Worm (Caenorhabditis elegans) whole organism, mixed stage, embryonic: ENCODE data around the gene gly-14.
"Not testable (repeated sequence)": the region's sequence is repeated elsewhere in the genome, so short reads cannot be mapped to it uniquely, and the experiment has no call there.

ENCODE experiments used
- M03D4.4 ChIP-seq: sonication (generic microtip); optimal IDR thresholded peaks from 2 replicates; lab custom pipeline; 2017; ENCODE audit warnings: mild to moderate bottlenecking, missing genetic modification characterization, missing compliant biosample characterization
- bed-3 ChIP-seq: fragments of 200-800 bp; sonication (Bioruptor generic); optimal IDR thresholded peaks from 3 replicates; lab custom pipeline; 2018; ENCODE audit warnings: mild to moderate bottlenecking, missing genetic modification characterization, moderate library complexity, missing compliant biosample characterization
- blmp-1 ChIP-seq: fragments of 150-350 bp; optimal IDR thresholded peaks from 2 replicates; lab custom pipeline; 2014; ENCODE audit warnings: missing biosample characterization, missing genetic modification characterization
- ceh-39 ChIP-seq: fragments of 150-350 bp; optimal IDR thresholded peaks from 2 replicates; lab custom pipeline; 2014; ENCODE audit warnings: missing biosample characterization, missing genetic modification characterization
- ceh-43 ChIP-seq: fragments of 200-800 bp; sonication (Bioruptor generic); optimal IDR thresholded peaks from 2 replicates; lab custom pipeline; 2018; ENCODE audit warnings: mild to moderate bottlenecking, missing genetic modification characterization, moderate library complexity, missing compliant biosample characterization
- ceh-83 ChIP-seq: fragments of 200-800 bp; sonication (Bioruptor generic); optimal IDR thresholded peaks from 2 replicates; lab custom pipeline; 2018; ENCODE audit warnings: mild to moderate bottlenecking, missing genetic modification characterization, missing compliant biosample characterization
- ces-1 ChIP-seq: fragments of 150-350 bp; optimal IDR thresholded peaks from 2 replicates; lab custom pipeline; 2014; ENCODE audit warnings: missing biosample characterization, missing genetic modification reagents, missing genetic modification characterization
- cnd-1 ChIP-seq: fragments of 200-800 bp; sonication (Bioruptor generic); optimal IDR thresholded peaks from 2 replicates; lab custom pipeline; 2018; ENCODE audit warnings: mild to moderate bottlenecking, missing genetic modification characterization, missing compliant biosample characterization
- drap-1 ChIP-seq: fragments of 200-800 bp; sonication (Bioruptor generic); optimal IDR thresholded peaks from 3 replicates; lab custom pipeline; 2018; ENCODE audit warnings: mild to moderate bottlenecking, missing genetic modification characterization, missing compliant biosample characterization
- elt-1 ChIP-seq: sonication (generic microtip); optimal IDR thresholded peaks from 2 replicates; lab custom pipeline; 2017; ENCODE audit warnings: missing genetic modification characterization, mild to moderate bottlenecking, missing compliant biosample characterization, antibody characterized with exemption, moderate library complexity, borderline replicate concordance; ENCODE audit not compliant: insufficient read depth
- elt-3 ChIP-seq: fragments of 150-350 bp; optimal IDR thresholded peaks from 2 replicates; lab custom pipeline; 2014; ENCODE audit warnings: missing biosample characterization, missing genetic modification characterization
- flh-1 ChIP-seq: fragments of 200-800 bp; sonication (Bioruptor generic); optimal IDR thresholded peaks from 2 replicates; lab custom pipeline; 2018; ENCODE audit warnings: mild to moderate bottlenecking, missing genetic modification characterization, moderate library complexity, missing compliant biosample characterization
- ham-2 ChIP-seq: fragments of 200-800 bp; sonication (Bioruptor generic); optimal IDR thresholded peaks from 2 replicates; lab custom pipeline; 2018; ENCODE audit warnings: mild to moderate bottlenecking, missing genetic modification characterization, missing compliant biosample characterization
- hlh-1 ChIP-seq: fragments of 150-350 bp; optimal IDR thresholded peaks from 2 replicates; lab custom pipeline; 2014; ENCODE audit warnings: missing biosample characterization, missing genetic modification reagents, missing genetic modification characterization
- lin-13 ChIP-seq: fragments of 150-350 bp; optimal IDR thresholded peaks from 2 replicates; lab custom pipeline; 2014; ENCODE audit warnings: missing biosample characterization, missing genetic modification characterization
- lin-32 ChIP-seq: fragments of 200-800 bp; sonication (Bioruptor generic); optimal IDR thresholded peaks from 2 replicates; lab custom pipeline; 2018; ENCODE audit warnings: mild to moderate bottlenecking, missing genetic modification characterization, missing compliant biosample characterization
- lsy-2 ChIP-seq: fragments of 150-350 bp; optimal IDR thresholded peaks from 2 replicates; lab custom pipeline; 2014; ENCODE audit warnings: missing biosample characterization, missing genetic modification characterization
- mep-1 ChIP-seq: fragments of 150-350 bp; optimal IDR thresholded peaks from 2 replicates; lab custom pipeline; 2017; ENCODE audit warnings: missing biosample characterization, missing genetic modification reagents, missing genetic modification characterization, inconsistent platforms
- mls-2 ChIP-seq: sonication (generic microtip); optimal IDR thresholded peaks from 2 replicates; lab custom pipeline; 2016; ENCODE audit warnings: mild to moderate bottlenecking, missing genetic modification characterization, moderate library complexity, missing compliant biosample characterization
- nhr-2 ChIP-seq: fragments of 150-350 bp; optimal IDR thresholded peaks from 2 replicates; lab custom pipeline; 2014; ENCODE audit warnings: missing biosample characterization, missing genetic modification characterization
- nhr-237 ChIP-seq: fragments of 150-350 bp; optimal IDR thresholded peaks from 2 replicates; lab custom pipeline; 2014; ENCODE audit warnings: missing biosample characterization, missing genetic modification characterization
- nhr-28 ChIP-seq: fragments of 150-350 bp; optimal IDR thresholded peaks from 2 replicates; lab custom pipeline; 2014; ENCODE audit warnings: missing biosample characterization, missing genetic modification characterization
- nhr-76 ChIP-seq: sonication (generic microtip); optimal IDR thresholded peaks from 2 replicates; lab custom pipeline; 2017; ENCODE audit warnings: missing biosample characterization, missing genetic modification characterization
- pha-4 ChIP-seq: fragments of 150-350 bp; optimal IDR thresholded peaks from 2 replicates; lab custom pipeline; 2018; ENCODE audit warnings: missing biosample characterization, missing genetic modification reagents, missing genetic modification characterization
- sem-2 ChIP-seq: fragments of 200-800 bp; sonication (Bioruptor generic); optimal IDR thresholded peaks from 2 replicates; lab custom pipeline; 2018; ENCODE audit warnings: mild to moderate bottlenecking, missing genetic modification characterization, missing compliant biosample characterization
- snpc-4 ChIP-seq: fragments of 150-350 bp; optimal IDR thresholded peaks from 2 replicates; lab custom pipeline; 2014; ENCODE audit warnings: missing biosample characterization, missing genetic modification characterization
- sptf-1 ChIP-seq: sonication (generic microtip); optimal IDR thresholded peaks from 2 replicates; lab custom pipeline; 2017; ENCODE audit warnings: mild to moderate bottlenecking, missing genetic modification characterization, moderate library complexity, missing compliant biosample characterization
- tbx-8 ChIP-seq: fragments of 200-800 bp; sonication (Bioruptor generic); optimal IDR thresholded peaks from 2 replicates; lab custom pipeline; 2018; ENCODE audit warnings: mild to moderate bottlenecking, missing genetic modification characterization, moderate library complexity, missing compliant biosample characterization
- unc-120 ChIP-seq: sonication (generic microtip); optimal IDR thresholded peaks from 2 replicates; lab custom pipeline; 2017; ENCODE audit warnings: missing genetic modification characterization, missing compliant biosample characterization; ENCODE audit not compliant: poor library complexity, severe bottlenecking
- unc-39 ChIP-seq: fragments of 150-350 bp; optimal IDR thresholded peaks from 2 replicates; lab custom pipeline; 2014; ENCODE audit warnings: missing biosample characterization, missing genetic modification characterization
- unc-62 ChIP-seq: fragments of 150-350 bp; optimal IDR thresholded peaks from 2 replicates; lab custom pipeline; 2014; ENCODE audit warnings: missing biosample characterization, missing genetic modification reagents, missing genetic modification characterization
- zip-8 ChIP-seq: fragments of 150-350 bp; optimal IDR thresholded peaks from 2 replicates; lab custom pipeline; 2014; ENCODE audit warnings: missing biosample characterization, missing genetic modification characterization
- ztf-11 ChIP-seq: fragments of 150-350 bp; optimal IDR thresholded peaks from 2 replicates; lab custom pipeline; 2014; ENCODE audit warnings: missing biosample characterization, missing genetic modification characterization

The gly-14 gene

ce11 chrIII:3456226-3456625 is 36.8 kb downstream of the gly-14 start:
- no peak for TF ChIP-seq ceh-43 (GFP tag; lab: Kevin White, UChicago)
- peak; percentile 55 for TF ChIP-seq ztf-11
- TF ChIP-seq ceh-39 (tag; lab: Kevin White, UChicago) = peak; percentile 90
- peak; percentile 75 for TF ChIP-seq sptf-1 (tag; lab: Kevin White, UChicago)
- peak; percentile 98 for TF ChIP-seq lsy-2
- no peak for TF ChIP-seq nhr-76 (tag; lab: Kevin White, UChicago)
- TF ChIP-seq ces-1 (GFP tag; lab: Kevin White, UChicago) = peak; percentile 88
- no peak for TF ChIP-seq zip-8 (tag; lab: Kevin White, UChicago)
- TF ChIP-seq tbx-8 (GFP tag; lab: Kevin White, UChicago) = peak; percentile 68
- peak; percentile 97 for TF ChIP-seq nhr-237 (tag; lab: Kevin White, UChicago)
- TF ChIP-seq cnd-1 (tag; lab: Kevin White, UChicago) = peak; percentile 6
- peak; percentile 92 for TF ChIP-seq lin-13 (tag; lab: Kevin White, UChicago)
- no peak for TF ChIP-seq snpc-4 (tag; lab: Kevin White, UChicago)
- peak; percentile 98 for TF ChIP-seq mep-1 (tag; lab: Kevin White, UChicago)
- peak; percentile 30 for TF ChIP-seq unc-120
- peak; percentile 65 for TF ChIP-seq pha-4 (tag; lab: Kevin White, UChicago)
- TF ChIP-seq elt-3 (tag; lab: Kevin White, UChicago) = peak; percentile 57
- no peak for TF ChIP-seq unc-62 (GFP tag; lab: Kevin White, UChicago)
- TF ChIP-seq hlh-1 (tag; lab: Kevin White, UChicago) = peak; percentile 37
- TF ChIP-seq sem-2 (GFP tag; lab: Kevin White, UChicago) = no peak
- TF ChIP-seq nhr-2 (tag; lab: Kevin White, UChicago) = peak; percentile 42
- TF ChIP-seq lin-32 (GFP tag; lab: Kevin White, UChicago) = no peak
- peak; percentile 57 for TF ChIP-seq drap-1
- no peak for TF ChIP-seq bed-3 (GFP tag; lab: Kevin White, UChicago)

ce11 chrIII:3454045-3454444 is 39.0 kb downstream of the gly-14 start, which contains the start of gene C34C12.1:
TSS of gene C34C12.1 (plus strand) at chrIII:3454345.
- not testable (repeated sequence) for TF ChIP-seq pha-4 (tag; lab: Kevin White, UChicago); sptf-1 (tag; lab: Kevin White, UChicago); unc-120

- TF ChIP-seq ceh-39 (tag; lab: Kevin White, UChicago); unc-39; blmp-1 (tag; lab: Kevin White, UChicago): not testable (repeated sequence)
Measured at ce11 chrIII:3453486-3453885, 39.6 kb downstream of the gly-14 start, which contains the start of gene C34C12.2. TSS of gene C34C12.2 (plus strand) at chrIII:3453786.

- TF ChIP-seq mls-2 (tag; lab: Kevin White, UChicago) = no peak
- TF ChIP-seq elt-1 (tag; lab: Kevin White, UChicago) = no peak
- TF ChIP-seq snpc-4 (tag; lab: Kevin White, UChicago) = no peak
- TF ChIP-seq unc-39 = no peak
- no peak for TF ChIP-seq ceh-39 (tag; lab: Kevin White, UChicago)
- no peak for TF ChIP-seq nhr-237 (tag; lab: Kevin White, UChicago)
- TF ChIP-seq ces-1 (GFP tag; lab: Kevin White, UChicago) = no peak
- no peak for TF ChIP-seq cnd-1 (tag; lab: Kevin White, UChicago)
- no peak for TF ChIP-seq nhr-28 (tag; lab: Kevin White, UChicago)
- TF ChIP-seq ztf-11 = no peak
- TF ChIP-seq ham-2 (GFP tag; lab: Kevin White, UChicago) = no peak
Measured at ce11 chrIII:3452563-3453210, 40.4 kb downstream of the gly-14 start, which contains the start of the genes K01A11.3 and C34C12.12. TSS of gene K01A11.3 (minus strand) at chrIII:3452613. TSS of gene C34C12.12 (plus strand) at chrIII:3453194.

- TF ChIP-seq sptf-1 (tag; lab: Kevin White, UChicago) (no peak), nhr-28 (tag; lab: Kevin White, UChicago) (no peak), lin-32 (GFP tag; lab: Kevin White, UChicago) (no peak), flh-1 (no peak), M03D4.4 (tag; lab: Kevin White, UChicago) (no peak), unc-120 (no peak), ztf-11 (no peak), mls-2 (tag; lab: Kevin White, UChicago) (no peak), lin-13 (tag; lab: Kevin White, UChicago) (no peak), hlh-1 (tag; lab: Kevin White, UChicago) (no peak), snpc-4 (tag; lab: Kevin White, UChicago) (no peak), bed-3 (GFP tag; lab: Kevin White, UChicago) (no peak), ceh-83 (GFP tag; lab: Kevin White, UChicago) (no peak), ham-2 (GFP tag; lab: Kevin White, UChicago) (no peak), ces-1 (GFP tag; lab: Kevin White, UChicago) (no peak), unc-39 (no peak), elt-1 (tag; lab: Kevin White, UChicago) (no peak), elt-3 (tag; lab: Kevin White, UChicago) (no peak)
Measured at ce11 chrIII:3444139-3444538, 48.9 kb downstream of the gly-14 start, which contains the start of gene spe-41. TSS of gene spe-41 (minus strand) at chrIII:3444210.
